Worm (Caenorhabditis elegans) whole organism, midembryonic: Measurements from ENCODE around the gene fbxa-105.

ENCODE experiments used
- T22C8.4 ChIP-seq: fragments of 200-800 bp; sonication (Bioruptor generic); IDR thresholded peaks from 2 replicates; pipeline ENCODE4 v1.3.6; 2022; ENCODE audit warnings: missing genetic modification characterization, missing compliant biosample characterization
- cog-1 ChIP-seq: sonication (generic microtip); optimal IDR thresholded peaks from 2 replicates; lab custom pipeline; 2016; ENCODE audit warnings: missing genetic modification characterization, missing compliant biosample characterization
- flt-1 ChIP-seq: fragments of 200-800 bp; sonication (Bioruptor generic); IDR thresholded peaks from 2 replicates; pipeline ENCODE4 v1.3.6; 2022; ENCODE audit warnings: missing genetic modification characterization, missing compliant biosample characterization
- klf-2 ChIP-seq: fragments of 200-800 bp; sonication (Bioruptor generic); conservative IDR thresholded peaks from 2 replicates; pipeline ENCODE4 v1.3.6; 2022; ENCODE audit warnings: missing genetic modification reagents, missing genetic modification characterization, missing compliant biosample characterization
- med-1 ChIP-seq: sonication (generic microtip); optimal IDR thresholded peaks from 2 replicates; lab custom pipeline; 2017; ENCODE audit warnings: missing genetic modification characterization, mild to moderate bottlenecking, missing compliant biosample characterization, antibody characterized with exemption, missing genetic modification reagents; ENCODE audit not compliant: insufficient read depth
- ref-1 ChIP-seq: fragments of 200-800 bp; sonication (Bioruptor generic); conservative IDR thresholded peaks from 2 replicates; pipeline ENCODE4 v1.3.6; 2022; ENCODE audit warnings: missing genetic modification reagents, missing genetic modification characterization, missing compliant biosample characterization
- tab-1 ChIP-seq: fragments of 200-800 bp; sonication (Bioruptor generic); IDR thresholded peaks from 2 replicates; pipeline ENCODE4 v1.3.6; 2022; ENCODE audit warnings: missing genetic modification characterization, missing compliant biosample characterization
- ztf-23 ChIP-seq: fragments of 200-800 bp; sonication (Bioruptor generic); IDR thresholded peaks from 2 replicates; pipeline ENCODE4 v1.3.6; 2022; ENCODE audit warnings: missing genetic modification reagents, missing genetic modification characterization, missing compliant biosample characterization
- ztf-29 ChIP-seq: fragments of 200-800 bp; sonication (Bioruptor generic); IDR thresholded peaks from 2 replicates; pipeline ENCODE4 v1.3.6; 2022; ENCODE audit warnings: missing genetic modification reagents, missing genetic modification characterization, missing compliant biosample characterization

fbxa-105 gene

DNA sequence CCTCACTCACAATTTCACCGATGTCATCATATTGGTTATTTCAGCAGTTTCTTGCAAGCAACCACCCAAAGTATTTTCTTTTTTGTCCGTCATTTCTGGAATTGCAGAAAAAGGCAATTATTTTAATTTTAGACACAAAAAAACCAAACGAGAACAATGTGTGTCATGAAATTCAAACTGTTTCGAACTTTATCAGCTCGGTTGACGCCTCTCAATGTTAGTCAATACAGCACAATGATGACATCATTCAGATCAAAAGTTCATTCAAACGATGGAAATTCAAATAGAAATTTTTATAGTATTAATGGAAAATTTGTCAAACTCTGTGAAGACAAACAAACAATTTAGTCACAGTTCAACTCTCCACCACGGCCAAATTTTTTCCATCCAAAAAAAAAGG, at the start of gene fbxa-105:
Gene fbxa-105 (minus strand): TSS at position 97 of the 400 bp plus-strand sequence.
- TF ChIP-seq flt-1 (GFP tag; lab: Robert Waterston, UW) = no peak
- no peak for TF ChIP-seq ref-1
- no peak for TF ChIP-seq cog-1 (tag; lab: Kevin White, UChicago)
- no peak for TF ChIP-seq med-1
- no peak for TF ChIP-seq tab-1
- no peak for TF ChIP-seq T22C8.4 (GFP tag; lab: Robert Waterston, UW)
- TF ChIP-seq ztf-29 (GFP tag; lab: Robert Waterston, UW) = no peak
- no peak for TF ChIP-seq ztf-23 (GFP tag; lab: Robert Waterston, UW)
- TF ChIP-seq klf-2 (GFP tag; lab: Robert Waterston, UW) = no peak

DNA sequence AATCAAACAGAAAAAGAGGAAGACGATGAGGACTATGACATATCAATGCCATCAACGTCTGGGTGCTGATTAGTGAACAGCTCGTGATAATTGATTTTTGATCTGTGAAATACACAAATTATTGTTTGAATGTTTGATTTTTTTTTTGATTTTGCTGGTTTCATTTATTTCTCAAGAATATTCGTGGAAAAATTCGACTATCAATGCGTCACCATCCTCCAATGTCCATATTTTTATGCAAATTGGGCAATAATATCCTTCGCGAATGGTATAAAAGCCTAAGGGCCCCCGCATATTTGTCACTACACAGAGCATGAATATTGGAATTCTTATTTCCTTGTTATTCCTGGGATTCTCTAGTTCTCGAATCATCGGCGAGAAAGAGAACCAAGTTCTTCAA, 48.0 kb upstream of the fbxa-105 start, which contains the start of gene try-13:
Gene try-13 (plus strand): TSS at position 301 of the 400 bp plus-strand sequence.
- no peak for TF ChIP-seq klf-2 (GFP tag; lab: Robert Waterston, UW)
- no peak for TF ChIP-seq med-1
- TF ChIP-seq flt-1 (GFP tag; lab: Robert Waterston, UW) = no peak
- no peak for TF ChIP-seq cog-1 (tag; lab: Kevin White, UChicago)
- TF ChIP-seq ref-1 = no peak
- TF ChIP-seq T22C8.4 (GFP tag; lab: Robert Waterston, UW) = no peak
- TF ChIP-seq ztf-29 (GFP tag; lab: Robert Waterston, UW) = no peak
- no peak for TF ChIP-seq tab-1

- TF ChIP-seq ref-1 = no peak
- TF ChIP-seq T22C8.4 (GFP tag; lab: Robert Waterston, UW) = no peak
- no peak for TF ChIP-seq flt-1 (GFP tag; lab: Robert Waterston, UW)
- no peak for TF ChIP-seq tab-1
- no peak for TF ChIP-seq ztf-29 (GFP tag; lab: Robert Waterston, UW)
These were observed 46.2 kb upstream of the fbxa-105 start, which contains the start of gene F25E5.16 for ce11 chrV:7437985-7438384. F25E5.16 (plus strand) TSS chrV:7438285.

ce11 chrV:7437538-7437937, 45.7 kb upstream of the fbxa-105 start, which contains the start of gene F25E5.9:
F25E5.9 (minus strand) TSS chrV:7437919.
- TF ChIP-seq flt-1 (GFP tag; lab: Robert Waterston, UW) (no peak), med-1 (no peak), klf-2 (GFP tag; lab: Robert Waterston, UW) (no peak), ztf-23 (GFP tag; lab: Robert Waterston, UW) (no peak), cog-1 (tag; lab: Kevin White, UChicago) (no peak), T22C8.4 (GFP tag; lab: Robert Waterston, UW) (no peak), ref-1 (no peak), ztf-29 (GFP tag; lab: Robert Waterston, UW) (no peak), tab-1 (no peak)

DNA sequence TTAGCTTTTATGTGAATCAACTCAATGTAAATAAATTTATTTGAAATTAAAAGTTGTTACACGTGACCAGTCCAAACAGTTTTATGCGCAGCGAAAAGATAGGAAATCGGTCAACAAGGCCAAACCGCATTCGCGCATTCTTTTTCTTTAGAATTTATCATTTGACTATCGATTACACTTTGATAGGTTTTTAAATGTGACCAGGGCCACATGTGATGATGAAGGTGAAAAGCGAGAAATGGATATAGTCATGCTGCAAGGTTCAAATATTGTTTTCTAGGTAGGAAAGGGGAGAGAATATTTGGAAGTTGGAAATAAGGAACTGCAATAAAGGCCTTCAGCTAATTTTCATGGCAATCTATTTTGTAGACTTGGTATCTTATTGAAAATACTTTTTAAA, 45.1 kb upstream of the fbxa-105 start:
- TF ChIP-seq flt-1 (GFP tag; lab: Robert Waterston, UW) = no peak
- TF ChIP-seq ztf-29 (GFP tag; lab: Robert Waterston, UW) = no peak
- no peak for TF ChIP-seq T22C8.4 (GFP tag; lab: Robert Waterston, UW)
- no peak for TF ChIP-seq klf-2 (GFP tag; lab: Robert Waterston, UW)
- no peak for TF ChIP-seq cog-1 (tag; lab: Kevin White, UChicago)
- no peak for TF ChIP-seq med-1
- no peak for TF ChIP-seq ztf-23 (GFP tag; lab: Robert Waterston, UW)
- no peak for TF ChIP-seq ref-1
- TF ChIP-seq tab-1 = no peak

DNA sequence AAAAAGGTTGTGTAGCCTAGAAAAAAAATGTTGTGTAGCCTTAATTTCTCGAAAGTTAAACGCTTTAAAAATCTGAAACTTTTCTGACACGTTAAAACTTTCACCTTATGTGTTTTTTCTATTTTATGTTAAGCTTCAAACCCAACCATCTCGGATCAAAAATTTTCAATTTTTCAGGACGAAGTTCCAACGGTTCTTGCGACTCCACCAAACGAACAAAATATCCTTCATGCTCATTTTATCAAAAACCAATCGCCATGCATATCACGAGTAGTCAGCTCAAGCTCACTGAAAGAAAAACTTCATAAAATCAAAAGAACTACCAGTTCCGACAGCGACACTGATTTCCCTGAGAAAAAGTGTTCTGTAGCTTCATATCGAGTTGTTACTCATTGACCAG, 44.7 kb upstream of the fbxa-105 start:
- TF ChIP-seq T22C8.4 (GFP tag; lab: Robert Waterston, UW) (no peak), ztf-29 (GFP tag; lab: Robert Waterston, UW) (no peak), flt-1 (GFP tag; lab: Robert Waterston, UW) (no peak), klf-2 (GFP tag; lab: Robert Waterston, UW) (no peak), ref-1 (no peak), med-1 (no peak), cog-1 (tag; lab: Kevin White, UChicago) (no peak), tab-1 (no peak), ztf-23 (GFP tag; lab: Robert Waterston, UW) (no peak)

ce11 chrV:7435376-7436204, 43.8 kb upstream of the fbxa-105 start, which contains the start of the genes ddo-2 and F25E5.8:
ddo-2 (minus strand) TSS chrV:7435705.
F25E5.8 (plus strand) TSS chrV:7435930.
- TF ChIP-seq ztf-23 (GFP tag; lab: Robert Waterston, UW) = no peak
- TF ChIP-seq cog-1 (tag; lab: Kevin White, UChicago) = no peak
- no peak for TF ChIP-seq ref-1
- no peak for TF ChIP-seq tab-1
- TF ChIP-seq ztf-29 (GFP tag; lab: Robert Waterston, UW) = no peak
- no peak for TF ChIP-seq T22C8.4 (GFP tag; lab: Robert Waterston, UW)
- no peak for TF ChIP-seq klf-2 (GFP tag; lab: Robert Waterston, UW)
- no peak for TF ChIP-seq flt-1 (GFP tag; lab: Robert Waterston, UW)
- no peak for TF ChIP-seq med-1

DNA sequence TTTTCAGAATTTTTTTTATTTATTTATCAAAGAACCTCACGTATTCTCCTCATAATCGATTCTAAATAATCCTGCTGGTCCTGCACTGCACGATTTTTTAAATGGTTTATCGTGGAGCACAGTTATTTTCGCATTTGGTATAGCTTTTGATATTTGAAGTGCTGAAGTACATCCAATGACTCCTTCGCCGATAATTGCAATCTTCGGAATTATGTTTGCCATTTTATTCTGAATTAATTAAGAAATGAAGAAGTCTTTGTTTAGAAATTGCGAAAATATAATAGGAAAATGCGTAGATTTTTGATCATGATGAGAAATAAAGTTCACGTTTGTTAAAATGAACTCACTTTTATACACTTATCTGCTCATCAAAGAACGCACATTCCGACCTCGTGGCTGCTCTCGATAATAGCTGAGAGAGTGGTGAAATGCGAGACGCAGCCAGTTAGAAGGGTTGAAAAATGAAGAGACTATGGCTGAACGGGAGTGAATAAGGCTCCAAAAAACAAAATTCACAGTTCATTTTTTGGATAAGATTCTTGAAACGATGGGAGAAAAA, 43.1 kb upstream of the fbxa-105 start:
- no peak for TF ChIP-seq T22C8.4 (GFP tag; lab: Robert Waterston, UW)
- TF ChIP-seq klf-2 (GFP tag; lab: Robert Waterston, UW) = no peak
- no peak for TF ChIP-seq cog-1 (tag; lab: Kevin White, UChicago)
- no peak for TF ChIP-seq ztf-29 (GFP tag; lab: Robert Waterston, UW)
- no peak for TF ChIP-seq flt-1 (GFP tag; lab: Robert Waterston, UW)
- no peak for TF ChIP-seq ref-1
- no peak for TF ChIP-seq ztf-23 (GFP tag; lab: Robert Waterston, UW)

DNA sequence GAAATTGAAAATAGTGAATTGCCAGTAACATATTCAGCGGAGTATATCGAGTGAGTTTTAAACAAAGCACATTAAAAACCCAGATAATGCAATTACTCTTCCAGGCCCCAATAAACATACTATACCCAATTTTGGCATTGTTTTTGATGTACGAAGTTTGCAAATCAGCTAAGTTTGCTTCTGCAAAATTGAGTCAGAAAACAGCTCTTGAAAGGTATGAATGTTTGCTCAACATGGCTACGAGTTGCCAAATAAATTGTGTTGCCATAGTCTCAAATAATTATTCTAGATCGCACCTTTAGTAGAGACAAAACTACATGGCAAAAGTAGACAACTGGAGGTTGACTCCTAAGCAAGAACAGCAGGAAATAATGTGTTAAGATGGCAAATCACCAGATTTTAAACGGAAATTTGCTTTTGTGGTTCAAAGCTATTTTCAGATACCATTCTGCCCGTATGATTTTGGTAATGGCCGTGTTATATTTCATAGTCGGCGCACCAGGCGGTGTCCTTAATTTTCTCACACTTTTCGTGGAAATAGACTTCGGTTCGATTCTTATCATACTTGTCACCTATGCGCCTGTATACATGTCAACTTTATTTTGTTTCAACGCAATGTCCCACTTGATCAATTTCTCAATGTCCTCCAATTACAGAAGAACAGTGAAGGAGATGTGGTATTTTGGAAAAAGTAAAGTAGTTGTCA, 40.8 kb upstream of the fbxa-105 start:
- TF ChIP-seq flt-1 (GFP tag; lab: Robert Waterston, UW) = no peak
- TF ChIP-seq ref-1 = no peak
- TF ChIP-seq cog-1 (tag; lab: Kevin White, UChicago) = no peak
- no peak for TF ChIP-seq T22C8.4 (GFP tag; lab: Robert Waterston, UW)
- TF ChIP-seq tab-1 = no peak
- TF ChIP-seq ztf-29 (GFP tag; lab: Robert Waterston, UW) = no peak
- TF ChIP-seq med-1 = no peak
- no peak for TF ChIP-seq ztf-23 (GFP tag; lab: Robert Waterston, UW)
